Worm (Caenorhabditis elegans) whole organism, young adult: ENCODE results near the gene F42G10.1.
A peak's percentile ranks its signal among the peaks of the same experiment; 100 is the strongest.

Experiments
- B0019.2 ChIP-seq: fragments of 200-800 bp; sonication (Bioruptor generic); conservative IDR thresholded peaks from 2 replicates; pipeline ENCODE4 v1.3.6; 2022; ENCODE audit warnings: missing genetic modification reagents, missing genetic modification characterization, missing compliant biosample characterization
- C06A6.2 ChIP-seq: fragments of 200-800 bp; sonication (Bioruptor generic); conservative IDR thresholded peaks from 2 replicates; pipeline ENCODE4 v1.3.6; 2022; ENCODE audit warnings: missing genetic modification characterization, missing compliant biosample characterization
- D2030.7 ChIP-seq: fragments of 200-800 bp; sonication (Bioruptor generic); IDR thresholded peaks from 2 replicates; pipeline ENCODE4 v1.3.6; 2022; ENCODE audit warnings: missing genetic modification reagents, missing genetic modification characterization, missing compliant biosample characterization
- F33H1.4 ChIP-seq: fragments of 200-800 bp; sonication (Bioruptor generic); IDR thresholded peaks from 2 replicates; pipeline ENCODE4 v1.3.6; 2022; ENCODE audit warnings: missing genetic modification reagents, missing genetic modification characterization, missing compliant biosample characterization
- F57A8.1 ChIP-seq: fragments of 200-800 bp; sonication (Bioruptor generic); optimal IDR thresholded peaks from 2 replicates; lab custom pipeline; 2018; ENCODE audit warnings: mild to moderate bottlenecking, missing genetic modification characterization, moderate library complexity, missing compliant biosample characterization
- Y79H2A.3 ChIP-seq: fragments of 200-800 bp; sonication (Bioruptor generic); conservative IDR thresholded peaks from 2 replicates; pipeline ENCODE4 v1.3.6; 2022; ENCODE audit warnings: missing genetic modification reagents, missing genetic modification characterization, missing compliant biosample characterization
- ZK185.1 ChIP-seq: sonication (generic microtip); optimal IDR thresholded peaks from 2 replicates; lab custom pipeline; 2016; ENCODE audit warnings: mild to moderate bottlenecking, missing genetic modification characterization, missing compliant biosample characterization; ENCODE audit not compliant: poor library complexity, severe bottlenecking
- akir-1 ChIP-seq: fragments of 200-800 bp; sonication (Bioruptor generic); optimal IDR thresholded peaks from 2 replicates; lab custom pipeline; 2018; ENCODE audit warnings: mild to moderate bottlenecking, missing genetic modification characterization, moderate library complexity, missing compliant biosample characterization
- ama-1 ChIP-seq, 3 experiments: fragments of 150-350 bp in 1 of 3; sonication (generic microtip) in 2 of 3; optimal IDR thresholded peaks; 2 replicates each; lab custom pipeline; 2014 to 2018; ENCODE audit warnings: missing biosample characterization in 2 of 3, missing genetic modification characterization in 2 of 3, missing genetic modification reagents in 2 of 3
- aptf-3 ChIP-seq: fragments of 200-800 bp; sonication (Bioruptor generic); IDR thresholded peaks from 2 replicates; pipeline ENCODE4 v1.3.6; 2022; ENCODE audit warnings: missing genetic modification characterization, missing compliant biosample characterization
- attf-5 ChIP-seq: fragments of 200-800 bp; sonication (Bioruptor generic); optimal IDR thresholded peaks from 2 replicates; lab custom pipeline; 2018; ENCODE audit warnings: mild to moderate bottlenecking, missing genetic modification characterization, missing compliant biosample characterization
- attf-6 ChIP-seq: fragments of 200-800 bp; sonication (Bioruptor generic); IDR thresholded peaks from 2 replicates; pipeline ENCODE4 v1.3.6; 2022; ENCODE audit warnings: missing genetic modification reagents, missing genetic modification characterization, missing compliant biosample characterization
- bed-1 ChIP-seq: fragments of 200-800 bp; sonication (Bioruptor generic); IDR thresholded peaks from 2 replicates; pipeline ENCODE4 v1.3.6; 2022; ENCODE audit warnings: missing genetic modification reagents, missing genetic modification characterization, missing compliant biosample characterization
- die-1 ChIP-seq: sonication (generic microtip); optimal IDR thresholded peaks from 2 replicates; lab custom pipeline; 2016; ENCODE audit warnings: missing genotype, mild to moderate bottlenecking, missing genetic modification characterization, missing compliant biosample characterization
- dox-1 ChIP-seq: fragments of 200-800 bp; sonication (Bioruptor generic); IDR thresholded peaks from 2 replicates; pipeline ENCODE4 v1.3.6; 2022; ENCODE audit warnings: missing genetic modification reagents, missing genetic modification characterization, missing compliant biosample characterization
- dpl-1 ChIP-seq: fragments of 150-350 bp; optimal IDR thresholded peaks from 2 replicates; lab custom pipeline; 2014; ENCODE audit warnings: missing biosample characterization, missing genetic modification reagents, missing genetic modification characterization
- egl-18 ChIP-seq: fragments of 200-800 bp; sonication (Bioruptor generic); IDR thresholded peaks from 2 replicates; pipeline ENCODE4 v1.3.6; 2022; ENCODE audit warnings: missing genetic modification reagents, missing genetic modification characterization, missing compliant biosample characterization
- egl-44 ChIP-seq: fragments of 200-800 bp; sonication (Bioruptor generic); IDR thresholded peaks from 2 replicates; pipeline ENCODE4 v1.3.6; 2022; ENCODE audit warnings: missing genetic modification reagents, missing genetic modification characterization, missing compliant biosample characterization
- ets-4 ChIP-seq: fragments of 200-800 bp; sonication (Bioruptor generic); optimal IDR thresholded peaks from 2 replicates; lab custom pipeline; 2018; ENCODE audit warnings: mild to moderate bottlenecking, missing genetic modification characterization, missing compliant biosample characterization
- fkh-3 ChIP-seq: sonication (generic microtip); optimal IDR thresholded peaks from 2 replicates; lab custom pipeline; 2016; ENCODE audit warnings: mild to moderate bottlenecking, missing genetic modification characterization, missing compliant biosample characterization
- gei-17 ChIP-seq: fragments of 200-800 bp; sonication (Bioruptor generic); optimal IDR thresholded peaks from 2 replicates; lab custom pipeline; 2018; ENCODE audit warnings: mild to moderate bottlenecking, missing genetic modification characterization, missing compliant biosample characterization
- him-1 ChIP-seq: sonication (generic microtip); optimal IDR thresholded peaks from 2 replicates; lab custom pipeline; 2016; ENCODE audit warnings: missing genotype, missing genetic modification reagents, missing genetic modification characterization, missing compliant biosample characterization
- hmg-1.2 ChIP-seq: fragments of 200-800 bp; sonication (Bioruptor generic); IDR thresholded peaks from 2 replicates; pipeline ENCODE4 v1.3.6; 2022; ENCODE audit warnings: missing genetic modification reagents, missing genetic modification characterization, missing compliant biosample characterization
- hmg-20 ChIP-seq: fragments of 200-800 bp; sonication (Bioruptor generic); IDR thresholded peaks from 2 replicates; pipeline ENCODE4 v1.3.6; 2022; ENCODE audit warnings: missing genetic modification reagents, missing genetic modification characterization, missing compliant biosample characterization
- hrde-1 ChIP-seq: sonication (generic microtip); optimal IDR thresholded peaks from 2 replicates; lab custom pipeline; 2016; ENCODE audit warnings: missing genetic modification characterization, mild to moderate bottlenecking, missing compliant biosample characterization, moderate library complexity, missing genotype, missing genetic modification reagents, borderline replicate concordance
- let-607 ChIP-seq, 2 experiments: fragments of 200-800 bp in 1 of 2; sonication (Bioruptor generic) in 1 of 2; sonication (generic microtip) in 1 of 2; optimal IDR thresholded peaks; 2 replicates each; lab custom pipeline; 2016 to 2018; ENCODE audit warnings: mild to moderate bottlenecking in 2 of 2, missing compliant biosample characterization in 2 of 2, missing genetic modification characterization in 2 of 2, moderate library complexity in 2 of 2, missing genotype in 1 of 2
- lin-26 ChIP-seq: fragments of 200-800 bp; sonication (Bioruptor generic); IDR thresholded peaks from 2 replicates; pipeline ENCODE4 v1.3.6; 2022; ENCODE audit warnings: missing genetic modification reagents, missing genetic modification characterization, missing compliant biosample characterization
- lin-40 ChIP-seq: sonication (generic microtip); optimal IDR thresholded peaks from 2 replicates; lab custom pipeline; 2016; ENCODE audit warnings: missing genetic modification characterization, mild to moderate bottlenecking, missing compliant biosample characterization, missing genotype, missing genetic modification reagents
- lin-54 ChIP-seq: fragments of 200-800 bp; sonication (Bioruptor generic); optimal IDR thresholded peaks from 2 replicates; lab custom pipeline; 2018; ENCODE audit warnings: mild to moderate bottlenecking, missing genetic modification characterization, missing compliant biosample characterization
- lir-1 ChIP-seq: fragments of 200-800 bp; sonication (Bioruptor generic); conservative IDR thresholded peaks from 2 replicates; pipeline ENCODE4 v1.3.6; 2022; ENCODE audit warnings: missing genetic modification reagents, missing genetic modification characterization, missing compliant biosample characterization
- madf-6 ChIP-seq: fragments of 200-800 bp; sonication (Bioruptor generic); IDR thresholded peaks from 2 replicates; pipeline ENCODE4 v1.3.6; 2022; ENCODE audit warnings: missing genetic modification reagents, missing genetic modification characterization, missing compliant biosample characterization
- mes-4 ChIP-seq: sonication (generic microtip); optimal IDR thresholded peaks from 2 replicates; lab custom pipeline; 2016; ENCODE audit warnings: missing genotype, missing genetic modification characterization, missing compliant biosample characterization
- nfya-2 ChIP-seq: fragments of 200-800 bp; sonication (Bioruptor generic); IDR thresholded peaks from 2 replicates; pipeline ENCODE4 v1.3.6; 2022; ENCODE audit warnings: missing genetic modification reagents, missing genetic modification characterization, missing compliant biosample characterization
- nhr-90 ChIP-seq: sonication (generic microtip); optimal IDR thresholded peaks from 2 replicates; lab custom pipeline; 2016; ENCODE audit warnings: missing genotype, mild to moderate bottlenecking, missing genetic modification characterization, missing compliant biosample characterization
- rcor-1 ChIP-seq: fragments of 200-800 bp; sonication (Bioruptor generic); IDR thresholded peaks from 2 replicates; pipeline ENCODE4 v1.3.6; 2022; ENCODE audit warnings: missing genetic modification reagents, missing genetic modification characterization, missing compliant biosample characterization
- rec-8 ChIP-seq, 2 experiments: sonication (generic microtip); optimal IDR thresholded peaks; 2 replicates each; lab custom pipeline; 2016; ENCODE audit warnings: mild to moderate bottlenecking in 2 of 2, missing genetic modification characterization in 2 of 2, missing genetic modification reagents in 2 of 2, missing genotype in 2 of 2, missing biosample characterization in 1 of 2, missing compliant biosample characterization in 1 of 2, moderate library complexity in 1 of 2
- repo-1 ChIP-seq: sonication (generic microtip); optimal IDR thresholded peaks from 2 replicates; lab custom pipeline; 2017; ENCODE audit warnings: mild to moderate bottlenecking, missing genetic modification characterization, missing compliant biosample characterization
- rpc-1 ChIP-seq, 2 experiments: fragments of 150-350 bp in 1 of 2; sonication (generic microtip) in 1 of 2; optimal IDR thresholded peaks; 2 replicates each; lab custom pipeline; 2014 to 2018; ENCODE audit warnings: missing biosample characterization in 1 of 2, missing genetic modification characterization in 1 of 2, missing genetic modification reagents in 1 of 2, missing genotype in 1 of 2
- sea-2 ChIP-seq: fragments of 200-800 bp; sonication (Bioruptor generic); IDR thresholded peaks from 2 replicates; pipeline ENCODE4 v1.3.6; 2022; ENCODE audit warnings: missing genetic modification characterization, missing compliant biosample characterization
- snpc-4 ChIP-seq, 5 experiments: fragments of 150-350 bp in 1 of 5; sonication (generic microtip) in 4 of 5; optimal IDR thresholded peaks; 2 replicates each; lab custom pipeline; 2014 to 2018; ENCODE audit warnings: missing genetic modification characterization in 5 of 5, missing biosample characterization in 3 of 5, antibody characterized with exemption in 2 of 5, mild to moderate bottlenecking in 2 of 5, missing compliant biosample characterization in 2 of 5, missing genotype in 2 of 5, moderate library complexity in 2 of 5, missing genetic modification reagents in 1 of 5
- somi-1 ChIP-seq: fragments of 200-800 bp; sonication (Bioruptor generic); optimal IDR thresholded peaks from 2 replicates; lab custom pipeline; 2018; ENCODE audit warnings: mild to moderate bottlenecking, missing genetic modification characterization, missing compliant biosample characterization
- sptf-2 ChIP-seq: fragments of 200-800 bp; sonication (Bioruptor generic); optimal IDR thresholded peaks from 2 replicates; lab custom pipeline; 2018; ENCODE audit warnings: mild to moderate bottlenecking, missing genetic modification characterization, missing compliant biosample characterization
- tbp1 ChIP-seq: fragments of 200-800 bp; sonication (Bioruptor generic); optimal IDR thresholded peaks from 2 replicates; lab custom pipeline; 2018; ENCODE audit warnings: mild to moderate bottlenecking, missing genetic modification characterization, missing compliant biosample characterization
- unc-62 ChIP-seq: fragments of 150-350 bp; optimal IDR thresholded peaks from 2 replicates; lab custom pipeline; 2014; ENCODE audit warnings: missing biosample characterization, missing genetic modification reagents, missing genetic modification characterization
- zim-3 ChIP-seq: sonication (generic microtip); optimal IDR thresholded peaks from 2 replicates; lab custom pipeline; 2017; ENCODE audit warnings: mild to moderate bottlenecking, missing genetic modification characterization, moderate library complexity, missing compliant biosample characterization
- ztf-25 ChIP-seq: fragments of 200-800 bp; sonication (Bioruptor generic); IDR thresholded peaks from 2 replicates; pipeline ENCODE4 v1.3.6; 2022; ENCODE audit warnings: missing genetic modification reagents, missing genetic modification characterization, missing compliant biosample characterization

The F42G10.1 gene

ce11 chrX:10017975-10018654 is 3.9 kb downstream of the F42G10.1 start, which contains the start of gene F19C6.4 (continued):
- no peak for TF ChIP-seq sptf-2 (GFP tag; lab: Kevin White, UChicago)
- TF ChIP-seq akir-1: no peak
- TF ChIP-seq zim-3 (tag; lab: Kevin White, UChicago): no peak
- no peak for TF ChIP-seq lin-40 (tag; lab: Kevin White, UChicago)
- TF ChIP-seq repo-1: no peak
- no peak for TF ChIP-seq B0019.2 (GFP tag; lab: Robert Waterston, UW)
- TF ChIP-seq sea-2 (GFP tag; lab: Robert Waterston, UW): no peak
- TF ChIP-seq attf-6: no peak
- no peak for TF ChIP-seq nfya-2 (GFP tag; lab: Robert Waterston, UW)
- TF ChIP-seq somi-1 (GFP tag; lab: Kevin White, UChicago): no peak
- no peak for TF ChIP-seq C06A6.2 (GFP tag; lab: Robert Waterston, UW)
- TF ChIP-seq hmg-20 (GFP tag; lab: Robert Waterston, UW): no peak
- no peak for TF ChIP-seq unc-62 (GFP tag; lab: Kevin White, UChicago)
- peak; percentile 35 for TF ChIP-seq hrde-1 (tag; lab: Kevin White, UChicago)
- TF ChIP-seq attf-5 (GFP tag; lab: Kevin White, UChicago): no peak
- TF ChIP-seq him-1: peak; percentile 91
- no peak for TF ChIP-seq lin-54 (GFP tag; lab: Kevin White, UChicago)
- no peak for TF ChIP-seq aptf-3
- TF ChIP-seq rec-8 (tag; optimal IDR thresholded peaks at IDR 0.05; lab: Kevin White, UChicago): peak in 1 of 2 experiments; percentile 65
- TF ChIP-seq egl-44 (GFP tag; lab: Robert Waterston, UW): peak; percentile 54; the same call in 1 of the 2 replicates
- TF ChIP-seq mes-4: no peak
- no peak for TF ChIP-seq ama-1 (optimal IDR thresholded peaks at IDR 0.05; lab: Kevin White, UChicago)
- peak in 1 of 2 experiments; percentile 60 for TF ChIP-seq ama-1 (GFP tag; optimal IDR thresholded peaks at IDR 0.05; lab: Kevin White, UChicago)
- no peak for TF ChIP-seq madf-6
- TF ChIP-seq dox-1 (GFP tag; lab: Robert Waterston, UW): no peak; the same call in 1 of the 2 replicates
- 0 out of 2 replicates have a peak, but pooled peaks have one; percentile 40 for TF ChIP-seq rcor-1 (GFP tag; lab: Robert Waterston, UW)
- TF ChIP-seq hmg-1.2 (GFP tag; lab: Robert Waterston, UW): peak; percentile 60
- peak; percentile 90 for TF ChIP-seq tbp1 (GFP tag; lab: Kevin White, UChicago)
- peak; percentile 56 for TF ChIP-seq snpc-4 (GFP tag; optimal IDR thresholded peaks at IDR 0.05; lab: Kevin White, UChicago)
- no peak for TF ChIP-seq snpc-4 (tag; optimal IDR thresholded peaks at IDR 0.05; lab: Kevin White, UChicago)
- no peak for TF ChIP-seq ets-4 (GFP tag; lab: Kevin White, UChicago)
- no peak for TF ChIP-seq lir-1
- no peak for TF ChIP-seq bed-1 (GFP tag; lab: Robert Waterston, UW)
- no peak for TF ChIP-seq F57A8.1 (GFP tag; lab: Kevin White, UChicago)
- TF ChIP-seq rpc-1 (optimal IDR thresholded peaks at IDR 0.05; lab: Kevin White, UChicago): peak; percentile 84
- peak; percentile 91 for TF ChIP-seq rpc-1 (tag; optimal IDR thresholded peaks at IDR 0.05; lab: Kevin White, UChicago)
- no peak for TF ChIP-seq egl-18 (GFP tag; lab: Robert Waterston, UW)
- peak; percentile 78 for TF ChIP-seq lin-26 (GFP tag; lab: Robert Waterston, UW)
- no peak for TF ChIP-seq dpl-1 (GFP tag; lab: Kevin White, UChicago)
- no peak for TF ChIP-seq nhr-90 (tag; lab: Kevin White, UChicago)
- no peak for TF ChIP-seq let-607 (tag; optimal IDR thresholded peaks at IDR 0.05; lab: Kevin White, UChicago)
- no peak for TF ChIP-seq fkh-3 (tag; lab: Kevin White, UChicago)
- TF ChIP-seq ztf-25 (GFP tag; lab: Robert Waterston, UW): 0 out of 2 replicates have a peak, but pooled peaks have one; percentile 62
- TF ChIP-seq F33H1.4 (GFP tag; lab: Robert Waterston, UW): no peak
- TF ChIP-seq die-1 (tag; lab: Kevin White, UChicago): no peak
- no peak for TF ChIP-seq Y79H2A.3
- TF ChIP-seq ZK185.1 (tag; lab: Kevin White, UChicago): peak; percentile 45
- TF ChIP-seq D2030.7: peak; percentile 76
- no peak for TF ChIP-seq gei-17 (GFP tag; lab: Kevin White, UChicago)
